Worm (Caenorhabditis elegans): ENCODE data around the gene asb-2.
A peak's percentile ranks its signal among the peaks of the same experiment; 100 is the strongest.

asb-2 gene

DNA sequence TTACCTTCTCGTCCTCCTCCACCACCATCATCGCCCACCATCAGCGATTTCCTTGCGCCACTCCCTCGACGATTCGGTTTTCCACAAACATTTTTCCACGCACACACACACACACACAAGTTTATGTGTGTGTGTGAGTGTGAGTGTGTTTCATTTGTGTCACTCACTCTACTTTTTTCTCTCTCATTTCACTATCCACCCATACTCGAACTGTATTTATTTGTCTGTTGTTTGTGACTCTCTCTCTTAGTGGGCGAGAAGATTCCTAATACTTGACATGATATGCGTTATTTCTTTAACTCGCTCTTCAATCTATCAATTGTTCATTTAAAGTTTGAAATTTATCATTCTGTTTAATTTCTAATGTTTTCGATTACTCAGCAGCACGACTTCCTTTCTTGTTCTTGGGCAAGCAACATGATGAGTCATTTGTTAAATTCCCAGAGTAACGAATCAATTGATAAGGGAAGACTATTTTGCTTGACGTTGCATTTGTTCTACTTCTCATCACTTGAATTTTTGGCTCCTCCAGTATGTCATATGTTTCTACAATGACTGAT is 37.6 kb downstream of the asb-2 start (continued):
- TF ChIP-seq saeg-2 (GFP tag; IDR thresholded peaks at IDR 0.05), result no peak
- peak; percentile 54 for TF ChIP-seq aha-1 (tag)
- no peak for TF ChIP-seq lin-13 (GFP tag; optimal IDR thresholded peaks at IDR 0.05)
- no peak for TF ChIP-seq duxl-1 (tag; optimal IDR thresholded peaks at IDR 0.05; ENCODE audit: poor library complexity)
- TF ChIP-seq madf-9 (GFP tag; conservative IDR thresholded peaks at IDR 0.05), result no peak
- no peak for TF ChIP-seq spr-1 (tag; optimal IDR thresholded peaks at IDR 0.05)
- no peak for TF ChIP-seq zip-11 (GFP tag; IDR thresholded peaks at IDR 0.05)
- no peak for TF ChIP-seq snpc-4 (tag; optimal IDR thresholded peaks at IDR 0.05)
- TF ChIP-seq spr-3 (GFP tag; optimal IDR thresholded peaks at IDR 0.05), result no peak
- no peak for TF ChIP-seq Y75B8A.6 (GFP tag; IDR thresholded peaks at IDR 0.05)
- no peak for TF ChIP-seq mes-2 (tag; optimal IDR thresholded peaks at IDR 0.05; ENCODE audit: poor library complexity, severe bottlenecking)
- TF ChIP-seq pqm-1 (tag; optimal IDR thresholded peaks at IDR 0.05), result peak; percentile 29
- no peak for TF ChIP-seq daf-12 (tag; optimal IDR thresholded peaks at IDR 0.05)
- TF ChIP-seq nhr-41 (GFP tag; IDR thresholded peaks at IDR 0.05), result no peak
- no peak for TF ChIP-seq mxl-2 (GFP tag; conservative IDR thresholded peaks at IDR 0.05)
- no peak for TF ChIP-seq dpl-1 (GFP tag; optimal IDR thresholded peaks at IDR 0.05)
- TF ChIP-seq ceh-32 (tag; optimal IDR thresholded peaks at IDR 0.05; ENCODE audit: poor library complexity), result no peak
- TF ChIP-seq zag-1 (tag; optimal IDR thresholded peaks at IDR 0.05), result no peak
- no peak for TF ChIP-seq Y5F2A.4 (GFP tag; optimal IDR thresholded peaks at IDR 0.05)
- no peak for TF ChIP-seq lin-38 (GFP tag; IDR thresholded peaks at IDR 0.05)
- peak; percentile 29 for TF ChIP-seq nhr-77 (tag; optimal IDR thresholded peaks at IDR 0.05)
- no peak for TF ChIP-seq hif-1 (tag; optimal IDR thresholded peaks at IDR 0.05)
- TF ChIP-seq zip-2 (tag; optimal IDR thresholded peaks at IDR 0.05), result no peak
- TF ChIP-seq fos-1 (tag; optimal IDR thresholded peaks at IDR 0.05), result no peak
- TF ChIP-seq skn-1 (tag; optimal IDR thresholded peaks at IDR 0.05), result no peak
- TF ChIP-seq ces-1 (GFP tag; optimal IDR thresholded peaks at IDR 0.05), result no peak
- no peak for TF ChIP-seq dmd-9 (GFP tag; IDR thresholded peaks at IDR 0.05)
- TF ChIP-seq nhr-76 (tag; optimal IDR thresholded peaks at IDR 0.05), result no peak
- TF ChIP-seq ztf-11 (tag; optimal IDR thresholded peaks at IDR 0.05), result no peak
- TF ChIP-seq attf-4 (tag; optimal IDR thresholded peaks at IDR 0.05), result no peak
- no peak for TF ChIP-seq lim-7 (GFP tag; IDR thresholded peaks at IDR 0.05)
- TF ChIP-seq mdt-29 (GFP tag; IDR thresholded peaks at IDR 0.05), result no peak
- TF ChIP-seq dve-1 (tag; optimal IDR thresholded peaks at IDR 0.05; ENCODE audit: insufficient read depth), result peak; percentile 20
- no peak for TF ChIP-seq mdl-1 (tag; optimal IDR thresholded peaks at IDR 0.05)
- peak; percentile 22 for TF ChIP-seq hlh-30 (tag; optimal IDR thresholded peaks at IDR 0.05; ENCODE audit: insufficient read depth)
- no peak for TF ChIP-seq dmd-8 (GFP tag; IDR thresholded peaks at IDR 0.05)
- TF ChIP-seq Y48G9A.11 (GFP tag; IDR thresholded peaks at IDR 0.05), result no peak
- TF ChIP-seq tra-1 (GFP tag; IDR thresholded peaks at IDR 0.05), result no peak
- TF ChIP-seq R02D3.7 (tag; optimal IDR thresholded peaks at IDR 0.05), result no peak
- TF ChIP-seq nhr-237 (tag; optimal IDR thresholded peaks at IDR 0.05), result no peak
- TF ChIP-seq mxl-3 (GFP tag; optimal IDR thresholded peaks at IDR 0.05), result peak; percentile 20
- TF ChIP-seq Y105C5A.15 (GFP tag; IDR thresholded peaks at IDR 0.05), result no peak
- TF ChIP-seq egl-43 (GFP tag; IDR thresholded peaks at IDR 0.05), result no peak
- peak; percentile 49 for TF ChIP-seq hlh-11 (tag; optimal IDR thresholded peaks at IDR 0.05)
- TF ChIP-seq nhr-10 (tag; optimal IDR thresholded peaks at IDR 0.05), result no peak
- TF ChIP-seq F37D6.2 (tag; optimal IDR thresholded peaks at IDR 0.05), result no peak
- TF ChIP-seq daf-8 (GFP tag; IDR thresholded peaks at IDR 0.05), result no peak
- no peak for TF ChIP-seq ctbp-1 (GFP tag; IDR thresholded peaks at IDR 0.05)
- no peak for TF ChIP-seq ceh-82 (tag; optimal IDR thresholded peaks at IDR 0.05)
- no peak for TF ChIP-seq daf-16 (GFP tag; optimal IDR thresholded peaks at IDR 0.05)
- TF ChIP-seq daf-16 (tag; optimal IDR thresholded peaks at IDR 0.05), result peak; percentile 76
- no peak for TF ChIP-seq hmg-1.1 (GFP tag; IDR thresholded peaks at IDR 0.05)
